Worm (Caenorhabditis elegans) whole organism, L2 larva: ENCODE measurements around the gene set-30.

Experiments
- C34F6.9 ChIP-seq: fragments of 150-350 bp; optimal IDR thresholded peaks from 2 replicates; lab custom pipeline; 2014; ENCODE audit warnings: missing biosample characterization, missing genetic modification characterization
- Y55F3AM.14 ChIP-seq: fragments of 200-800 bp; sonication (Bioruptor generic); optimal IDR thresholded peaks from 2 replicates; lab custom pipeline; 2018; ENCODE audit warnings: mild to moderate bottlenecking, missing genetic modification characterization, missing compliant biosample characterization
- ama-1 ChIP-seq: fragments of 150-350 bp; optimal IDR thresholded peaks from 2 replicates; lab custom pipeline; 2018; ENCODE audit warnings: inconsistent platforms
- blmp-1 ChIP-seq: sonication (generic microtip); optimal IDR thresholded peaks from 2 replicates; lab custom pipeline; 2017; ENCODE audit warnings: missing genetic modification characterization, mild to moderate bottlenecking, missing compliant biosample characterization, antibody characterized with exemption, moderate library complexity; ENCODE audit not compliant: insufficient read depth
- ceh-82 ChIP-seq: fragments of 150-350 bp; optimal IDR thresholded peaks from 2 replicates; lab custom pipeline; 2014; ENCODE audit warnings: missing biosample characterization, missing genetic modification characterization
- egl-27 ChIP-seq: sonication (generic microtip); optimal IDR thresholded peaks from 3 replicates; lab custom pipeline; 2017; ENCODE audit warnings: missing biosample characterization, missing genetic modification reagents, missing genetic modification characterization
- lin-39 ChIP-seq: fragments of 150-350 bp; optimal IDR thresholded peaks from 2 replicates; lab custom pipeline; 2014; ENCODE audit warnings: missing biosample characterization, missing genetic modification reagents, missing genetic modification characterization
- mdl-1 ChIP-seq, 2 experiments: fragments of 150-350 bp in 1 of 2; sonication (generic microtip) in 1 of 2; optimal IDR thresholded peaks; 2 replicates each; lab custom pipeline; 2017; ENCODE audit warnings: missing biosample characterization in 2 of 2, missing genetic modification characterization in 2 of 2
- nhr-237 ChIP-seq: fragments of 150-350 bp; optimal IDR thresholded peaks from 2 replicates; lab custom pipeline; 2014; ENCODE audit warnings: missing biosample characterization, missing genetic modification characterization
- unc-62 ChIP-seq: fragments of 150-350 bp; optimal IDR thresholded peaks from 2 replicates; lab custom pipeline; 2014; ENCODE audit warnings: missing biosample characterization, missing genetic modification reagents, missing genetic modification characterization
- ztf-11 ChIP-seq: sonication (generic microtip); optimal IDR thresholded peaks from 2 replicates; lab custom pipeline; 2017; ENCODE audit warnings: missing biosample characterization, missing genetic modification characterization

DNA sequence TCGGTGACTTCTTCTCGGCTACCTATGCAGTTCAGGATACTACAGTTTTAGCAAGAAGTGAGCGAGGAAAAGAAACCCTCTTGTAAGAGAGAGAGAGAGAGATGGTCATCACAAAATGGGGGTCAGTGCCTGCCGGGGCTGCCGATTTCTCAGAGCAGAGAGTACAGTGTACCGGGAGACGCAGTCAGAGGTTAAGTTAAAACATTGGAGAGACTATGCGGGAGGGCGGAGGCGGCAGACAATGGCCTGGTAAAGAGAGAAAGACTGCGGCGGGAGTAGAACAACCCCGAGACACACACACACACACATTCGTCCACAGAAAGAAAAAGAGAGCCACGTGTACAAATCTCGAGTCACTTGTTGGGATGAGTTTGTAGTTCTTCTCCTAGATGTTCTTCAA is 27.6 kb upstream of the set-30 start:
- TF ChIP-seq ztf-11 (tag; lab: Kevin White, UChicago) = no peak
- TF ChIP-seq lin-39 (tag; lab: Kevin White, UChicago) = no peak
- peak in 1 of 2 experiments; percentile 74 for TF ChIP-seq mdl-1 (tag; optimal IDR thresholded peaks at IDR 0.05; lab: Kevin White, UChicago)
- TF ChIP-seq egl-27 (tag; lab: Kevin White, UChicago) = no peak
- TF ChIP-seq unc-62 (GFP tag; lab: Kevin White, UChicago) = no peak
- no peak for TF ChIP-seq Y55F3AM.14
- TF ChIP-seq ceh-82 (tag; lab: Kevin White, UChicago) = no peak
- peak; percentile 41 for TF ChIP-seq blmp-1 (tag; lab: Kevin White, UChicago)
- TF ChIP-seq C34F6.9 = peak; percentile 27
- no peak for TF ChIP-seq ama-1 (lab: Kevin White, UChicago)
- TF ChIP-seq nhr-237 (tag; lab: Kevin White, UChicago) = no peak
